Worm (Caenorhabditis elegans): Measurements from ENCODE around the gene Y56A3A.41.
A peak's percentile ranks its signal among the peaks of the same experiment; 100 is the strongest.

Y56A3A.41 gene

DNA sequence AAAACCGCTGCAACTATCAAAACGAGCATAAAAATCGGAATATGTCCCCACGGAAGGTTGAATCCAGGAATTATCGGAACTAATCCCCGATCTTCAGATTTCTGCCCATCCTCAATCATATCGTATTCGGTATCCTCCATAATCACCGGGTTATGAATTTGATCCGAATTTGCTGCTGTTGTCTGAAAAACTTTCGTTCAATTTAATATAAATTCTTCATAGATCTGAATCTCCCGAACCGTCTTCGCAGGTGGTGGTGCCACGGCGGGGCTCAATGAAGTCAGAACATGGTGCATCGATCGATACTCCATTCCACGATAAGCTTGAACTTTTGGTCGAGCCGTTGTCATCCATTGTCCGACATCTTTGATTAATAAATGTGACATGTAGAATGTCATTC is 36.0 kb downstream of the Y56A3A.41 start:
- TF ChIP-seq sea-1 (GFP tag; conservative IDR thresholded peaks at IDR 0.05) = no peak
- TF ChIP-seq ceh-36 (tag; optimal IDR thresholded peaks at IDR 0.05) = no peak
- no peak for TF ChIP-seq hmbx-1 (tag; optimal IDR thresholded peaks at IDR 0.05)
- TF ChIP-seq aly-1 (tag; optimal IDR thresholded peaks at IDR 0.05) = no peak
- TF ChIP-seq ama-1 (optimal IDR thresholded peaks at IDR 0.05) = no peak
- no peak for TF ChIP-seq tbx-11 (GFP tag; IDR thresholded peaks at IDR 0.05)
- no peak for TF ChIP-seq pes-1 (GFP tag; IDR thresholded peaks at IDR 0.05)
- no peak for TF ChIP-seq ceh-13 (GFP tag; optimal IDR thresholded peaks at IDR 0.05)

- no peak for TF ChIP-seq ceh-13 (GFP tag; optimal IDR thresholded peaks at IDR 0.05)
- no peak for TF ChIP-seq sea-1 (GFP tag; conservative IDR thresholded peaks at IDR 0.05)
- TF ChIP-seq hmg-4 (GFP tag; optimal IDR thresholded peaks at IDR 0.05) = no peak
- no peak for TF ChIP-seq hnd-1 (tag; optimal IDR thresholded peaks at IDR 0.05)
- TF ChIP-seq ceh-36 (tag; optimal IDR thresholded peaks at IDR 0.05) = no peak
- no peak for TF ChIP-seq tbx-11 (GFP tag; IDR thresholded peaks at IDR 0.05)
- TF ChIP-seq scrt-1 (GFP tag; IDR thresholded peaks at IDR 0.05) = no peak
- no peak for TF ChIP-seq aly-1 (tag; optimal IDR thresholded peaks at IDR 0.05)
- no peak for TF ChIP-seq hmbx-1 (tag; optimal IDR thresholded peaks at IDR 0.05)
- TF ChIP-seq ama-1 (optimal IDR thresholded peaks at IDR 0.05) = no peak
- no peak for TF ChIP-seq tbx-37 (GFP tag; conservative IDR thresholded peaks at IDR 0.05)
- TF ChIP-seq pes-1 (GFP tag; IDR thresholded peaks at IDR 0.05) = no peak
- no peak for TF ChIP-seq flt-1 (GFP tag; IDR thresholded peaks at IDR 0.05)
- TF ChIP-seq F13C5.2 (tag; optimal IDR thresholded peaks at IDR 0.05) = no peak
Measured at ce11 chrIII:11853533-11853932, 39.3 kb downstream of the Y56A3A.41 start.

DNA sequence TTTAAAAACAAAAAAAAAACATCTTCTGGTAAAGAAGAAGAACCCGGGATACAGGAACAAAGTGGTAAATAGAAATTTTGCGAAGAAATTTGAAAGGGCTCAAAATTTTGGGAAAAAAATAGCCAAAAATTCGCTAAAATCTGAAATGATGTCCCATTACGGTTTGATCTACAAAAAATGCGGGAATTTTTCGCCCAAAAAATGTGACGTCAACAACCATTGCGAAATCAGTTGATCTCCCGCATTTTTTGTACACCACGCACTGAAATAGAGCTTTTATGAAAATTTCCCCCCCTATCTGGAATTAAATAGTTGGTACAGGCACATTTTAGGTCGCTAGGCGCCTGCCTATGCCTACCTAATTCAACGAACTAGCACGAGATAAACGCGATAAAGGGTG is 43.2 kb downstream of the Y56A3A.41 start:
- TF ChIP-seq tbx-11 (GFP tag; IDR thresholded peaks at IDR 0.05) = no peak
- no peak for TF ChIP-seq F13C5.2 (tag; optimal IDR thresholded peaks at IDR 0.05)
- no peak for TF ChIP-seq pes-1 (GFP tag; IDR thresholded peaks at IDR 0.05)
- TF ChIP-seq flt-1 (GFP tag; IDR thresholded peaks at IDR 0.05) = no peak
- TF ChIP-seq tra-4 (tag; optimal IDR thresholded peaks at IDR 0.05) = no peak
- no peak for TF ChIP-seq ama-1 (optimal IDR thresholded peaks at IDR 0.05)
- no peak for TF ChIP-seq B0310.2 (tag; optimal IDR thresholded peaks at IDR 0.05)
- no peak for TF ChIP-seq ceh-36 (tag; optimal IDR thresholded peaks at IDR 0.05)
- no peak for TF ChIP-seq hmg-4 (GFP tag; optimal IDR thresholded peaks at IDR 0.05)
- TF ChIP-seq ceh-13 (GFP tag; optimal IDR thresholded peaks at IDR 0.05) = no peak
- no peak for TF ChIP-seq scrt-1 (GFP tag; IDR thresholded peaks at IDR 0.05)
- TF ChIP-seq hmbx-1 (tag; optimal IDR thresholded peaks at IDR 0.05) = no peak
- no peak for TF ChIP-seq aly-1 (tag; optimal IDR thresholded peaks at IDR 0.05)
- TF ChIP-seq sea-1 (GFP tag; conservative IDR thresholded peaks at IDR 0.05) = no peak
- TF ChIP-seq tbx-37 (GFP tag; conservative IDR thresholded peaks at IDR 0.05) = no peak

DNA sequence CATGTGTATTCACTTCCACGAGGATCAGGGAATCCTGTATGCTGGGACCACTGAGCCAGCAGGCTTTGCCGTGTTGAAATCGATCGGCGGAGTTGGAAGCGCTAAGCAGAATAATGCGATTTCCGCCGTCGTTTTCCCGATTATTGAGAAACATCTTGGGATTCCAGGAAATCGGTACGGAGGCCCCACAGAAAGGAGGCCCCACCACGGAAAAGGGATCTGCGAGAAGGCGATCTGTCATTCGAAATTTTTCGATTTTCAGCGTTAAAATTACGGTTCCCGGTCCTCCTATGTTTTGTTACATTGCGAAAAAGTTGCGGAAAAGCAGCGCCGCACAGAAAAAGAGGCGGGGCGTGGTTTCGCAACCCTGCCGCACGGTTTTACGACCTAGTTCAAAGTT is 44.5 kb downstream of the Y56A3A.41 start:
- TF ChIP-seq pes-1 (GFP tag; IDR thresholded peaks at IDR 0.05) (peak; percentile 70), hmg-4 (GFP tag; optimal IDR thresholded peaks at IDR 0.05) (no peak), F13C5.2 (tag; optimal IDR thresholded peaks at IDR 0.05) (no peak), scrt-1 (GFP tag; IDR thresholded peaks at IDR 0.05) (no peak), ama-1 (optimal IDR thresholded peaks at IDR 0.05) (no peak), tbx-11 (GFP tag; IDR thresholded peaks at IDR 0.05) (0 out of 2 replicates have a peak, but pooled peaks have one; percentile 30), hmbx-1 (tag; optimal IDR thresholded peaks at IDR 0.05) (no peak), ceh-36 (tag; optimal IDR thresholded peaks at IDR 0.05) (no peak), tra-4 (tag; optimal IDR thresholded peaks at IDR 0.05) (no peak), flt-1 (GFP tag; IDR thresholded peaks at IDR 0.05) (peak; percentile 33; the same call in 1 of the 2 replicates), aly-1 (tag; optimal IDR thresholded peaks at IDR 0.05) (no peak), sea-1 (GFP tag; conservative IDR thresholded peaks at IDR 0.05) (0 out of 2 replicates have a peak, but pooled peaks have one; percentile 60), ets-7 (tag; optimal IDR thresholded peaks at IDR 0.05) (peak; percentile 25), hnd-1 (tag; optimal IDR thresholded peaks at IDR 0.05) (no peak), B0310.2 (tag; optimal IDR thresholded peaks at IDR 0.05) (no peak), ceh-13 (GFP tag; optimal IDR thresholded peaks at IDR 0.05) (no peak), tbx-37 (GFP tag; conservative IDR thresholded peaks at IDR 0.05) (no peak)

- TF ChIP-seq sea-1 (GFP tag; conservative IDR thresholded peaks at IDR 0.05) = no peak
- TF ChIP-seq pes-1 (GFP tag; IDR thresholded peaks at IDR 0.05) = no peak
- TF ChIP-seq tbx-37 (GFP tag; conservative IDR thresholded peaks at IDR 0.05) = 0 out of 2 replicates have a peak, but pooled peaks have one; percentile 8
Measured at ce11 chrIII:11847658-11848202, 45.1 kb downstream of the Y56A3A.41 start, which contains the start of gene mif-1. Gene mif-1 (plus strand): TSS chrIII:11848152.

DNA sequence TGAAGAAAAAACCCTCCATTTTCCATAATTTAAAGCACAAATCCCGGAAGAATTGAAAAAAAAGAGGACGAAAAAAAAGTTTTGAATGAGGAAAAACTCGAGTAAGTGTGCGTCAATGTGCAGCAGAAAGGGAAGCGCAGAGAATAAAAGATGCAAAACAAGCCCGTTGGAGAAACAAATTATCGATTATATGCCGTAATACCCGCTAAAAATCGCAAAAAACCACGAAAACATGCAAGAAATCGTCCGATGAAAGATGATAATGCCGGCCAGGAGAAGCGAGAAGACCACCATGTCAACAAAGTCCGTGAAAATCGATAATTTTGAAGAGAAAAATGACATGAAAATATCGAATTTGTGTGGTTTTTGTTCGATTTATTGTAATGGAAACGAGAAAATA is 45.8 kb downstream of the Y56A3A.41 start:
- TF ChIP-seq hmg-4 (GFP tag; optimal IDR thresholded peaks at IDR 0.05) (no peak), aly-1 (tag; optimal IDR thresholded peaks at IDR 0.05) (no peak), ceh-36 (tag; optimal IDR thresholded peaks at IDR 0.05) (no peak), ama-1 (optimal IDR thresholded peaks at IDR 0.05) (no peak), scrt-1 (GFP tag; IDR thresholded peaks at IDR 0.05) (no peak), B0310.2 (tag; optimal IDR thresholded peaks at IDR 0.05) (no peak), hmbx-1 (tag; optimal IDR thresholded peaks at IDR 0.05) (no peak), F13C5.2 (tag; optimal IDR thresholded peaks at IDR 0.05) (no peak), flt-1 (GFP tag; IDR thresholded peaks at IDR 0.05) (no peak), ceh-13 (GFP tag; optimal IDR thresholded peaks at IDR 0.05) (no peak), ets-7 (tag; optimal IDR thresholded peaks at IDR 0.05) (no peak), tra-4 (tag; optimal IDR thresholded peaks at IDR 0.05) (no peak), tbx-11 (GFP tag; IDR thresholded peaks at IDR 0.05) (no peak), tbx-37 (GFP tag; conservative IDR thresholded peaks at IDR 0.05) (no peak)

ce11 chrIII:11846365-11846764 is 46.5 kb downstream of the Y56A3A.41 start, which contains the start of gene ntl-3:
Gene ntl-3 (minus strand): TSS chrIII:11846465.
- no peak for TF ChIP-seq hnd-1 (tag; optimal IDR thresholded peaks at IDR 0.05)
- no peak for TF ChIP-seq tbx-11 (GFP tag; IDR thresholded peaks at IDR 0.05)
- TF ChIP-seq scrt-1 (GFP tag; IDR thresholded peaks at IDR 0.05) = no peak
- no peak for TF ChIP-seq flt-1 (GFP tag; IDR thresholded peaks at IDR 0.05)
- no peak for TF ChIP-seq tra-4 (tag; optimal IDR thresholded peaks at IDR 0.05)
- TF ChIP-seq ceh-13 (GFP tag; optimal IDR thresholded peaks at IDR 0.05) = no peak
- no peak for TF ChIP-seq hmg-4 (GFP tag; optimal IDR thresholded peaks at IDR 0.05)
- no peak for TF ChIP-seq pes-1 (GFP tag; IDR thresholded peaks at IDR 0.05)
- no peak for TF ChIP-seq tbx-37 (GFP tag; conservative IDR thresholded peaks at IDR 0.05)
- TF ChIP-seq ets-7 (tag; optimal IDR thresholded peaks at IDR 0.05) = no peak
- no peak for TF ChIP-seq ama-1 (optimal IDR thresholded peaks at IDR 0.05)
- no peak for TF ChIP-seq sea-1 (GFP tag; conservative IDR thresholded peaks at IDR 0.05)
- no peak for TF ChIP-seq F13C5.2 (tag; optimal IDR thresholded peaks at IDR 0.05)
- no peak for TF ChIP-seq aly-1 (tag; optimal IDR thresholded peaks at IDR 0.05)
- no peak for TF ChIP-seq B0310.2 (tag; optimal IDR thresholded peaks at IDR 0.05)
- no peak for TF ChIP-seq ceh-36 (tag; optimal IDR thresholded peaks at IDR 0.05)
- no peak for TF ChIP-seq hmbx-1 (tag; optimal IDR thresholded peaks at IDR 0.05)

Measured in whole organism, early embryonic.